Fruit fly (Drosophila melanogaster) whole organism, wandering third instar larva: ENCODE results near the gene Gr93b.
A peak's percentile ranks its signal among the peaks of the same experiment; 100 is the strongest.

Source experiments
- Abd-B ChIP-seq: fragments of >200 bp; optimal IDR thresholded peaks from 2 replicates; lab custom pipeline; 2017; ENCODE audit warnings: missing biosample characterization, missing genetic modification characterization
- CG32264 ChIP-seq: fragments of 200-800 bp; sonication (Bioruptor generic); optimal IDR thresholded peaks from 2 replicates; lab custom pipeline; 2016; ENCODE audit warnings: missing biosample characterization, missing genetic modification characterization
- CG9705 ChIP-seq: fragments of 200-800 bp; sonication (Bioruptor generic); optimal IDR thresholded peaks from 2 replicates; lab custom pipeline; 2018; ENCODE audit warnings: missing biosample characterization, mild to moderate bottlenecking, missing genetic modification characterization
- CrebA ChIP-seq: fragments of 200-800 bp; sonication (Bioruptor generic); optimal IDR thresholded peaks from 2 replicates; lab custom pipeline; 2016; ENCODE audit warnings: missing biosample characterization, mild to moderate bottlenecking, missing genetic modification characterization, borderline replicate concordance
- Dfd ChIP-seq: fragments of >200 bp; optimal IDR thresholded peaks from 2 replicates; lab custom pipeline; 2017; ENCODE audit warnings: missing biosample characterization, missing genetic modification characterization
- Dif ChIP-seq: fragments of 200-275, 200-300 bp; sonication (Bioruptor generic); optimal IDR thresholded peaks from 2 replicates; lab custom pipeline; 2018; ENCODE audit warnings: missing biosample characterization, missing genetic modification characterization; ENCODE audit not compliant: partially characterized antibody
- GATAd ChIP-seq: sonication (Bioruptor generic); optimal IDR thresholded peaks from 2 replicates; lab custom pipeline; 2016; ENCODE audit warnings: missing biosample characterization, missing genetic modification characterization
- HLH106 ChIP-seq: fragments of 200-800 bp; optimal IDR thresholded peaks from 3 replicates; lab custom pipeline; 2019; ENCODE audit warnings: missing biosample characterization, mild to moderate bottlenecking, missing genetic modification characterization, moderate library complexity
- Hnf4 ChIP-seq: fragments of 200-800 bp; sonication (Bioruptor generic); optimal IDR thresholded peaks from 2 replicates; lab custom pipeline; 2016; ENCODE audit warnings: missing biosample characterization, mild to moderate bottlenecking, missing genetic modification characterization
- Hr78 ChIP-seq: fragments of >200 bp; optimal IDR thresholded peaks from 2 replicates; lab custom pipeline; 2017; ENCODE audit warnings: missing biosample characterization, missing genetic modification characterization
- Hr83 ChIP-seq: fragments of 200-300 bp; sonication (Bioruptor generic); optimal IDR thresholded peaks from 2 replicates; lab custom pipeline; 2016; ENCODE audit warnings: missing biosample characterization, mild to moderate bottlenecking, missing genetic modification characterization, moderate library complexity; ENCODE audit not compliant: poor library complexity, severe bottlenecking
- Jra ChIP-seq: sonication (Bioruptor generic); optimal IDR thresholded peaks from 2 replicates; lab custom pipeline; 2016; ENCODE audit warnings: missing biosample characterization, missing genetic modification characterization
- Mio ChIP-seq: sonication (Bioruptor generic); optimal IDR thresholded peaks from 2 replicates; lab custom pipeline; 2016; ENCODE audit warnings: missing biosample characterization, missing genetic modification characterization
- Myc ChIP-seq: fragments of >200 bp; optimal IDR thresholded peaks from 2 replicates; lab custom pipeline; 2017
- OdsH ChIP-seq: fragments of 200-800 bp; sonication (Bioruptor generic); optimal IDR thresholded peaks from 2 replicates; lab custom pipeline; 2016; ENCODE audit warnings: missing biosample characterization, mild to moderate bottlenecking, missing genetic modification characterization
- Rel ChIP-seq, 2 experiments: fragments of 200-800 bp; sonication (Bioruptor generic) in 1 of 2; optimal IDR thresholded peaks; 2 replicates in 1 of 2; 3 replicates in 1 of 2; lab custom pipeline; 2016 to 2019; ENCODE audit warnings: mild to moderate bottlenecking in 2 of 2, missing biosample characterization in 2 of 2, missing genetic modification characterization in 2 of 2, moderate library complexity in 1 of 2
- Sp1 ChIP-seq: fragments of 200-800 bp; sonication (Bioruptor generic); optimal IDR thresholded peaks from 3 replicates; lab custom pipeline; 2019; ENCODE audit warnings: missing biosample characterization, mild to moderate bottlenecking, missing genetic modification characterization, moderate library complexity
- Vsx2 ChIP-seq: fragments of 200-300, 225-300 bp; sonication (Bioruptor generic); optimal IDR thresholded peaks from 2 replicates; lab custom pipeline; 2018; ENCODE audit warnings: missing biosample characterization, missing genetic modification characterization; ENCODE audit not compliant: partially characterized antibody
- br ChIP-seq: fragments of 200-800 bp; sonication (Bioruptor generic); optimal IDR thresholded peaks from 2 replicates; lab custom pipeline; 2016; ENCODE audit warnings: missing biosample characterization, missing genetic modification characterization
- brk ChIP-seq: fragments of 200-800 bp; sonication (Bioruptor generic); optimal IDR thresholded peaks from 2 replicates; lab custom pipeline; 2016; ENCODE audit warnings: missing biosample characterization, mild to moderate bottlenecking, missing genetic modification characterization
- dmrt93B ChIP-seq: fragments of 200-800 bp; sonication (Bioruptor generic); optimal IDR thresholded peaks from 2 replicates; lab custom pipeline; 2018; ENCODE audit warnings: missing biosample characterization, mild to moderate bottlenecking, missing genetic modification characterization
- dsf ChIP-seq: sonication (Bioruptor generic); optimal IDR thresholded peaks from 2 replicates; lab custom pipeline; 2016; ENCODE audit warnings: missing biosample characterization, missing genetic modification characterization, borderline replicate concordance
- ey ChIP-seq: fragments of 200-800 bp; sonication (Bioruptor generic); optimal IDR thresholded peaks from 2 replicates; lab custom pipeline; 2016; ENCODE audit warnings: missing biosample characterization, missing genetic modification characterization
- foxo ChIP-seq, 2 experiments: fragments of 200-800 bp; sonication (Bioruptor generic); optimal IDR thresholded peaks; 2 replicates in 1 of 2; 3 replicates in 1 of 2; lab custom pipeline; 2016 to 2017; ENCODE audit warnings: missing biosample characterization in 2 of 2, missing genetic modification characterization in 2 of 2
- fru ChIP-seq: fragments of 200-800 bp; sonication (Bioruptor generic); optimal IDR thresholded peaks from 3 replicates; lab custom pipeline; 2016; ENCODE audit warnings: missing biosample characterization, mild to moderate bottlenecking, missing genetic modification characterization
- h ChIP-seq: fragments of 200-800 bp; sonication (Bioruptor generic); optimal IDR thresholded peaks from 3 replicates; lab custom pipeline; 2016; ENCODE audit warnings: missing biosample characterization, mild to moderate bottlenecking, missing genetic modification characterization
- lola ChIP-seq: fragments of >200 bp; optimal IDR thresholded peaks from 2 replicates; lab custom pipeline; 2017; ENCODE audit warnings: missing biosample characterization, missing genetic modification characterization
- pan ChIP-seq: fragments of >200 bp; optimal IDR thresholded peaks from 2 replicates; lab custom pipeline; 2017
- psq ChIP-seq: fragments of 200-800 bp; sonication (Bioruptor generic); optimal IDR thresholded peaks from 3 replicates; lab custom pipeline; 2017; ENCODE audit warnings: missing biosample characterization, mild to moderate bottlenecking, missing genetic modification characterization, moderate library complexity
- rgr ChIP-seq: fragments of 200-800 bp; sonication (Bioruptor generic); optimal IDR thresholded peaks from 3 replicates; lab custom pipeline; 2016; ENCODE audit warnings: missing biosample characterization, mild to moderate bottlenecking, missing genetic modification characterization
- sage ChIP-seq: fragments of 200-800 bp; sonication (Bioruptor generic); optimal IDR thresholded peaks from 2 replicates; lab custom pipeline; 2016; ENCODE audit warnings: missing biosample characterization, mild to moderate bottlenecking, missing genetic modification characterization
- sv ChIP-seq: fragments of 200-800 bp; sonication (Bioruptor generic); optimal IDR thresholded peaks from 3 replicates; lab custom pipeline; 2016; ENCODE audit warnings: missing biosample characterization, missing genetic modification characterization
- tai ChIP-seq: sonication (Bioruptor generic); optimal IDR thresholded peaks from 2 replicates; lab custom pipeline; 2016; ENCODE audit warnings: missing biosample characterization, missing genetic modification characterization
- usp ChIP-seq: fragments of >200 bp; optimal IDR thresholded peaks from 2 replicates; lab custom pipeline; 2017; ENCODE audit warnings: missing biosample characterization, missing genetic modification characterization
- woc ChIP-seq: sonication (Bioruptor generic); optimal IDR thresholded peaks from 2 replicates; lab custom pipeline; 2016; ENCODE audit warnings: missing biosample characterization, mild to moderate bottlenecking, missing genetic modification characterization

The Gr93b gene

DNA sequence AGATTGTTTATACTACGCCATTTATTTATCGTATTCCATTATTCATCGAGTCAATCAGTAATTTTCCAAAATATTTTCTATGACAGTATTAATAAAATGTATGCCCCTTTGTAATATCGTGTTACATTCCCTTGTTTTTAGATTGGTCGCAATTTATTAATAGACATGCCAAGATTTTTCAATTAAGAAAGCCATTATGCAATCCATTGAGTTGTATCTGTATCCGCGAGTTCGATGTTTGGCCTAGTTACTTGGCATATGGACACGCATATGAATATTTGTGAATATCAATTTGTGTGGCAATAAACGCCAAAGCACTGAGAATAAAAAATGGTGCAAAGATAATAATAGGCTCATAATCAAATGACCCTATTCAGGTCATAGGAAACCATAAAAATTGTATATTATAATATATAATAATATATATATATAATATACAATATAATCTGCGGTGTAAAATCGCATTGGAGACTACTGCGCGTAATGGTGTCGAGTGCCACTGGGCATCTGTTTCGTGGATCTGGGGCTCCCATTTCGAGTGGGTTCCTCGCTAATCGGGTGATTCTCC lies 20.3 kb upstream of the Gr93b start:
- TF ChIP-seq Hnf4 (GFP tag; lab: Kevin White, UChicago) = no peak
- TF ChIP-seq Rel (GFP tag; optimal IDR thresholded peaks at IDR 0.05; lab: Kevin White, UChicago) = no peak
- peak; percentile 12 for TF ChIP-seq Rel (tag; optimal IDR thresholded peaks at IDR 0.05; lab: Kevin White, UChicago)

DNA sequence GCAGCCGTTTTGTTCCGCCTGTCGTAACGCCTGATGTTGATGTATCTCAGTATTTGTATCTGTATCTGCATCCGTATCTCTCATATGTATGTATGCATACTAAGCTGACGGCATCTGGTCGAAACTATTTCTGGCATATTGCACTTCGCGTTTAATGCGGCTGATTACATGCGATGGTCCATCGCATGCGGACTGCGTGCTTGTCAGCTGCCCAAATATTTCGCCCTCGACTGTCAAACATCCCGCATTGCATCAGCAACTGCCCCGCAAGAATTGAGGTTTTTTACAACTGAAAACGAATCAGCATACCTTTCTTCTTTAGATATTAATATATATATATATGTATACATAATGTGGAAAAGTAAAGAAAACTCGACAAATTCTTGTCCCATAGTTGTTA lies 19.3 kb upstream of the Gr93b start:
- TF ChIP-seq pan (lab: Kevin White, UChicago) (no peak), HLH106 (tag; lab: Kevin White, UChicago) (no peak), sv (GFP tag; lab: Kevin White, UChicago) (no peak), psq (no peak), Hnf4 (GFP tag; lab: Kevin White, UChicago) (no peak), GATAd (GFP tag; lab: Kevin White, UChicago) (no peak), h (no peak), lola (GFP tag; lab: Kevin White, UChicago) (no peak), OdsH (GFP tag; lab: Kevin White, UChicago) (no peak), Vsx2 (GFP tag; lab: Kevin White, UChicago) (no peak), CrebA (no peak), tai (GFP tag; lab: Kevin White, UChicago) (no peak)
- TF ChIP-seq, all 38 proteins: peak for 0

DNA sequence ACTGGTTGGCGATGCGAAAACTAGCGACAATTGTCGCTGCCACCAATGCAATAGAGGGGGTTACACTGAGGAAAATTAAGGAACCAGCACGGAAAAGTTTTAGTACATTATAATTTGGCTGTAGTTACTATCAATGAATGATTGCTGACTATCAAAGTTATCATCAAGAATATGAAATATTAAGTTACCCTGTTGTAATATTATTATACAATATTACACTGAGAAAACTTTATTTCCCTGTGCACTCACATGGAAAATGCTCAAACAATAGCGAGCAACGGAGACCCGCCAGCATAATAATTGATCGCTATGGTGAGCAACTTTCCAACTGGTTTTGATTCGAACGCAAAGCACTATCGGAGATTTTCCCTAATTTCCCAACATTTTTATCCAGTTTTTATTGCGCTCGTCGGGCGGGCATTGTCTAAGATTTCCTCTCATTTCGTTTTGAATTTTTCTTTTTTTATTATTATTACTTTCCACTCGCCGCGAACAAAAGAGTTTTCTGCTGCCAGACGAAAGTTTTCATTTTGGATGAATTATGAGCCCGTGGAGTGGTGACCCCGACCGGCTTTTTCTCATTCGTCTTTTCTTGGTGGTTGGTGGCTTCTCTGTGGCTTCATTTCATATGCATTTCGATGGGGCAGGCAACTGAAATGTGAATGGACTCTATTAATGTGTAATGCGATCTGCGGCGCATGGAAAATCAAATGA lies 18.7 kb upstream of the Gr93b start:
- TF ChIP-seq Hr83 (GFP tag; lab: Kevin White, UChicago) = no peak
- TF ChIP-seq dsf (GFP tag; lab: Kevin White, UChicago) = no peak
- TF ChIP-seq Mio (GFP tag; lab: Kevin White, UChicago) = no peak
- no peak for TF ChIP-seq pan (lab: Kevin White, UChicago)
- no peak for TF ChIP-seq Rel (GFP tag; optimal IDR thresholded peaks at IDR 0.05; lab: Kevin White, UChicago)
- TF ChIP-seq Rel (tag; optimal IDR thresholded peaks at IDR 0.05; lab: Kevin White, UChicago) = no peak
- TF ChIP-seq Hr78 (GFP tag; lab: Kevin White, UChicago) = no peak
- no peak for TF ChIP-seq Hnf4 (GFP tag; lab: Kevin White, UChicago)
- TF ChIP-seq Vsx2 (GFP tag; lab: Kevin White, UChicago) = no peak
- no peak for TF ChIP-seq tai (GFP tag; lab: Kevin White, UChicago)

DNA sequence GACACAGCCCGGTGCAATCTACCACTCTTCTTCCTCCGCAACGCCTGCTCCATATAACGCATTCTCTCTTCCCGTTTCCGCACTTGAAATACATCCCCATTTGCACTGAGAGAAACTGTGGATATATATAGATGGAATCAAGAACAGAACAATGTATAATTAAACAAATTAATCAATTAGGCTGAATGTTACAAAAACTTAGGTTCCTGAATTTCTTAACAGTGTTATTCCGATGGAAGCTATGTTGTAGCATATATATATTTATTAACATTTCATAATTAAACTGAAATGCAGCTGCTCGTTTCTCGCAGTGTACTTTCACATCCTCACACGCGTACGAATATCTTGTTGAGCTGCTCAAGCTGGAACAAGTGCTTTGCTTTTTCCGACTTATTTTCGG lies 15.9 kb upstream of the Gr93b start:
- TF ChIP-seq Abd-B (GFP tag; lab: Kevin White, UChicago) = no peak
- TF ChIP-seq ey (GFP tag; lab: Kevin White, UChicago) = peak; percentile 95
- TF ChIP-seq rgr (GFP tag; lab: Kevin White, UChicago) = peak; percentile 92
- peak; percentile 92 for TF ChIP-seq OdsH (GFP tag; lab: Kevin White, UChicago)
- peak; percentile 95 for TF ChIP-seq br (GFP tag; lab: Kevin White, UChicago)
- peak; percentile 68 for TF ChIP-seq CG32264 (GFP tag; lab: Kevin White, UChicago)
- peak in 1 of 2 experiments; percentile 96 for TF ChIP-seq foxo (GFP tag; optimal IDR thresholded peaks at IDR 0.05; lab: Kevin White, UChicago)
- peak; percentile 91 for TF ChIP-seq Hnf4 (GFP tag; lab: Kevin White, UChicago)
- TF ChIP-seq lola (GFP tag; lab: Kevin White, UChicago) = no peak
- peak; percentile 86 for TF ChIP-seq sage
- peak; percentile 85 for TF ChIP-seq CG9705 (GFP tag; lab: Kevin White, UChicago)
- peak; percentile 97 for TF ChIP-seq fru (GFP tag; lab: Kevin White, UChicago)
- TF ChIP-seq tai (GFP tag; lab: Kevin White, UChicago) = peak; percentile 83
- peak; percentile 85 for TF ChIP-seq Jra (GFP tag; lab: Kevin White, UChicago)
- TF ChIP-seq brk (GFP tag; lab: Kevin White, UChicago) = peak; percentile 85
- no peak for TF ChIP-seq Myc
- TF ChIP-seq Rel (GFP tag; optimal IDR thresholded peaks at IDR 0.05; lab: Kevin White, UChicago) = peak; percentile 70
- peak; percentile 75 for TF ChIP-seq Rel (tag; optimal IDR thresholded peaks at IDR 0.05; lab: Kevin White, UChicago)
- peak; percentile 5 for TF ChIP-seq sv (GFP tag; lab: Kevin White, UChicago)
- peak; percentile 12 for TF ChIP-seq Mio (GFP tag; lab: Kevin White, UChicago)
- TF ChIP-seq usp = no peak
- TF ChIP-seq dmrt93B (GFP tag; lab: Kevin White, UChicago) = peak; percentile 84
- no peak for TF ChIP-seq Dif (GFP tag; lab: Kevin White, UChicago)
- peak; percentile 95 for TF ChIP-seq Sp1 (GFP tag; lab: Kevin White, UChicago)
- peak; percentile 89 for TF ChIP-seq woc (GFP tag; lab: Kevin White, UChicago)
- TF ChIP-seq Hr78 (GFP tag; lab: Kevin White, UChicago) = no peak
- peak; percentile 76 for TF ChIP-seq dsf (GFP tag; lab: Kevin White, UChicago)
- TF ChIP-seq GATAd (GFP tag; lab: Kevin White, UChicago) = peak; percentile 1
- TF ChIP-seq HLH106 (tag; lab: Kevin White, UChicago) = peak; percentile 95
- peak; percentile 94 for TF ChIP-seq psq
- TF ChIP-seq h = peak; percentile 96
- TF ChIP-seq Dfd (GFP tag; lab: Kevin White, UChicago) = no peak
- peak; percentile 8 for TF ChIP-seq CrebA
